Worm (Caenorhabditis elegans) whole organism, L1 larva: Measurements from ENCODE around the gene K07C5.9.

Experiments used
- ceh-82 ChIP-seq, 3 experiments: fragments of 150-350 bp in 1 of 3; sonication (generic microtip) in 2 of 3; optimal IDR thresholded peaks; 2 replicates each; lab custom pipeline; 2014 to 2017; ENCODE audit warnings: missing biosample characterization in 3 of 3, missing genetic modification characterization in 3 of 3
- lin-35 ChIP-seq, 2 experiments: fragments of 150-350 bp; optimal IDR thresholded peaks; 2 replicates each; lab custom pipeline; 2014; ENCODE audit warnings: missing biosample characterization in 2 of 2, missing genetic modification characterization in 2 of 2, missing genetic modification reagents in 2 of 2
- nhr-12 ChIP-seq: sonication (generic microtip); optimal IDR thresholded peaks from 2 replicates; lab custom pipeline; 2017; ENCODE audit warnings: missing biosample characterization, missing genetic modification characterization
- ztf-11 ChIP-seq, 2 experiments: sonication (generic microtip); optimal IDR thresholded peaks; 2 replicates each; lab custom pipeline; 2016 to 2017; ENCODE audit warnings: missing genetic modification characterization in 2 of 2, missing biosample characterization in 1 of 2, missing compliant biosample characterization in 1 of 2

DNA sequence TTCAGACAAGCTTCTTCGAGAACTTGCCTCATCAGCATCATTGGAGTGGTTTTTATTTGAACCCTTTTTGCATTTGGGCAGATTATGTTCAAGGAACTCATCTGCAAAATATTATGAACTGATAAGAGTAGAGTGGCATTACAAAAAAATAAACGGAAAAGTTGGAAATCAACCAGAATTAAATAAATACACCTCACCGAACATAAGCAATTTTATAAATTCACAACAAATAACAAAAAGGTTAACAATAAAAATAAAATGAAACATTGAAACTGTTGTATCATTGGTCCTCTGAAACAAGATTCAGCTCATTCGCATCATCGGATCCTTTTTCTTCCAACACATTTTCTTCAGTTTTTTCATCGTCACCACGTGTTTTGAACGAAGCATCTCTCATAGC is 32.7 kb downstream of the K07C5.9 start, which contains the start of gene asps-1:
- TF ChIP-seq ceh-82 (tag; optimal IDR thresholded peaks at IDR 0.05; lab: Kevin White, UChicago), result no peak
- TF ChIP-seq ztf-11 (tag; optimal IDR thresholded peaks at IDR 0.05; lab: Kevin White, UChicago), result no peak
- no peak for TF ChIP-seq nhr-12 (tag; lab: Kevin White, UChicago)
- no peak for TF ChIP-seq lin-35 (GFP tag; optimal IDR thresholded peaks at IDR 0.05; lab: Kevin White, UChicago)
